Fruit fly (Drosophila melanogaster): ENCODE results near the gene CG17283.

CG17283 gene

DNA sequence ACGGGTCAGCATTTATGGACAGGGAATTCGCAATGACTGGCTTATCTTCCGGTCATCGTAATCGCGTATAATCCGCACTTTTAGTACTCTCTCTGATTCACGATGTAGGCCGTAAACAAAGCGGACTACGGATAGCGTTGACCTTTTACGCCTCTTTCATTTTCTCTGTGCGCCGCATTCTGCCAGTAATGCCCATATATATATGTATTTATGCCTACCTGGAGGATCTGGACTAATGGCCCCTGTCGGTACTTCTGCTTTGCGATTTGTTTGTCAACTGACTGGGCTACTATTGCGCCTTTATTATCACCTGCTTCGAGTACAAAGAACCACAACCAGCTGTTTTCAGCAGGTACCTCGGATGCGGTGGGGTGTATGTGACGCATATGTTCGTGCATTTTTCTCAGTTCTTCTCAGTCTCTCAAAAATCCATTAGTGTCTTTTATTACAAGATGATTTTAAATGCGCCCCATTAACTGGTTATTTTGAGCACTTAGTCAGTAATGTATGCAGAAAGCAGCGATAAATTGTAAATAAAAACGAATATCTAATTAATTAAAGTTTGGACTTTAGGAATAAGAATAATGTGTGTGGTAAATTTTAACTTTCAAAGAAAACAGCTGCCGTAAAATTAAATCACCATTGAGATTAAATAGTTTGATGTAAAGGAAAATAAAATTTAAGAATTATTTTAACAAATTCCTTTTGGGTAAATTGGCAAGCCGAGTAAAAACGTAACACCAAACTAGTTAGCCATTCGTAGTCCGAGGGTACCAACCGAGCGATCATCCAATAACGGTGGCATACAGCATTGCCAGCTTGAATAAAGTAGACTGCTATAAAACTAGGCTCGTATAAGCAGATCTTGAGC lies 13.1 kb upstream of the CG17283 start, which contains the start of gene CREG:
Gene CREG, minus strand, starts transcription at position 323 of the 871 bp plus-strand sequence.
- TF ChIP-seq psq (optimal IDR thresholded peaks at IDR 0.05), result no peak
- no peak for TF ChIP-seq Myc (optimal IDR thresholded peaks at IDR 0.05)
- no peak for TF ChIP-seq h (optimal IDR thresholded peaks at IDR 0.05)
- TF ChIP-seq ttk (optimal IDR thresholded peaks at IDR 0.05), result no peak
- TF ChIP-seq insv (optimal IDR thresholded peaks at IDR 0.05), result no peak
- TF ChIP-seq Sin3A (optimal IDR thresholded peaks at IDR 0.05), result no peak

- TF ChIP-seq insv (optimal IDR thresholded peaks at IDR 0.05) (no peak), psq (optimal IDR thresholded peaks at IDR 0.05) (no peak), Sin3A (optimal IDR thresholded peaks at IDR 0.05) (no peak), h (optimal IDR thresholded peaks at IDR 0.05) (no peak)
Measured at dm6 chr3R:17400102-17400501, 7.6 kb upstream of the CG17283 start.

- no peak for TF ChIP-seq insv (optimal IDR thresholded peaks at IDR 0.05)
- no peak for TF ChIP-seq h (optimal IDR thresholded peaks at IDR 0.05)
- no peak for TF ChIP-seq Sin3A (optimal IDR thresholded peaks at IDR 0.05)
- TF ChIP-seq psq (optimal IDR thresholded peaks at IDR 0.05), result no peak
- TF ChIP-seq Myc (optimal IDR thresholded peaks at IDR 0.05), result no peak
- TF ChIP-seq ttk (optimal IDR thresholded peaks at IDR 0.05), result no peak
Measured at dm6 chr3R:17400675-17401118, 7.0 kb upstream of the CG17283 start.

DNA sequence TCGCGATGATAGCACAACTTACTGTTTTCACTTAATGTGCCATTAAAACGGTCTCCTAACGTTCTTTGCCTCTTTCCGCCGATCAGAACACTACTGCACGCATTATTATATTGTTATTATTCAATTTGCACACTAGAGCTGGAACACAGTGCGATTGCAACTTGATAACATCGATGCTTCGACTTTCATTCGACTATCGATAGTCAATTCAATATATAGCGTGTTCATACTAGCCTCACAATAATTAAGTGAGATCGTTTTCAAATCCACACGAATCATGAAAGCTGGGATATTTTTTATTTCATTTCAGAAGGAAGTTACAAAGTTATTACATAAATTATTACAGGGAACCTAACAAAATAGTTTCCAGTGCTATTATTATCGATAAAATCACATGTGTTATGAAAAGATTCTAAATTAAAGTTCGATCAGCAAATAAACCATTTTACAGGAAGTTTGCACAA lies 6.4 kb upstream of the CG17283 start:
- TF ChIP-seq Sin3A (optimal IDR thresholded peaks at IDR 0.05) (no peak), Myc (optimal IDR thresholded peaks at IDR 0.05) (no peak), psq (optimal IDR thresholded peaks at IDR 0.05) (no peak), ttk (optimal IDR thresholded peaks at IDR 0.05) (no peak), h (optimal IDR thresholded peaks at IDR 0.05) (no peak), insv (optimal IDR thresholded peaks at IDR 0.05) (no peak)

DNA sequence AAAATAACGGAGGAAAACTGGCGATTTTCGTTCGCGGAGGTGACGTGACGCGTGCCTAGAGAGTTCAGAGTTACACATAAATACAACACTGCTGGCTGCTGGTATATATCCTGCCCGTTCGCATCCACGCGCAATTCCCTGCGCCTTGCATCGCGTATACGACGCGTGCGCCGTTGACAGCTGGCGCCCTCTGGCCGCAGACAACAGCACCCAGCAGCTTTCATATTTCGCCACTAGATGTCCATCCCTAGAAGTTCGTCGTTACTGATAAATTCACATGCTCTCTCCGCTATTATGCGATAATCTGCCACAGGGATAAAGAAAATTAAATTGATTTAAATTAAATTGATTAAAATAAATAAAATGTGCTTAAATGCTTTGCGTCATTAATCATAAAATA lies 5.2 kb upstream of the CG17283 start, which contains the start of gene Sur-8:
Gene Sur-8, minus strand, starts transcription at position 82 of the 400 bp plus-strand sequence.
- TF ChIP-seq ttk (optimal IDR thresholded peaks at IDR 0.05) (no peak), insv (optimal IDR thresholded peaks at IDR 0.05) (no peak), Myc (optimal IDR thresholded peaks at IDR 0.05) (no peak), Sin3A (optimal IDR thresholded peaks at IDR 0.05) (no peak), psq (optimal IDR thresholded peaks at IDR 0.05) (no peak), h (optimal IDR thresholded peaks at IDR 0.05) (no peak)

DNA sequence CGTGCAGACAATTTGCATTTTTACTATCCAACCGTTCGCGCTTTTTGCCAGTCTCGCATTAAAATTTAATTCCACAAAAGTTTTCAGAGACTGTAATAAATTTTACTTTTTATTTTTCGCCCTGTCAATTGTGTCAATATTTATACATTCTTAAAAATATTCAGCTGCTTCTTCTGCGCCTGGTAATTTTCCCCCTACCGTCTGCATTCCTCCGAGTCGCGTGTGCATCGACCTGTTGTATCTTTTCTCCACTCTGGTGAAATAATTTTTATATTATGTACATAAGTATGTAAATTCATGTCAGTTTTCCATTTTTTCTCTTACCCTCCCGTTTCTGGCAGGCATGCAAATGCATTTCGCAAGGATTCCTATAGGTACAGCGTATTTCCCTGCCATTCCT lies 4.5 kb upstream of the CG17283 start, which contains the start of gene CG34279:
Gene CG34279, minus strand, starts transcription at position 101 of the 400 bp plus-strand sequence.
- TF ChIP-seq insv (optimal IDR thresholded peaks at IDR 0.05) (no peak), Sin3A (optimal IDR thresholded peaks at IDR 0.05) (no peak), ttk (optimal IDR thresholded peaks at IDR 0.05) (no peak)

DNA sequence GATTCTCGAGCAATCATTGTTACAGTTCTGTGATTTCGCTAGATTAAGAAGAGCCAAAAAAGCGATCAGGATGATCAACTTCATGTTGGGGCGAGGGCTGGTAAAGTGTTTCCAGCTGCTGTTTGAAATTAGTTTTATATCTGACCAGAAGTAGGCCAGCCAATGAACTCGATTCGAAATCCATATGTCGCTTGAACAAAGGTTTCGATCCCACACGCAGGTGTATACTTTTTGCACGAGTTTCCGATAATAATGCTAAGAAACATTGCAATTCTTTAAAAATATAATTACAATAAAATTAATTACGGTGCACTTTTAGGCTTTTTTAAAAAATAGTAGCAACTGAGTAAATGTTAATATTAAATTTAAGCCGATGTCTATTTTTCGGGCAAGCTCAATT lies 4.1 kb upstream of the CG17283 start, which contains the start of gene CG34280:
Gene CG34280, minus strand, starts transcription at position 101 of the 400 bp plus-strand sequence.
- TF ChIP-seq insv (optimal IDR thresholded peaks at IDR 0.05) (no peak), psq (optimal IDR thresholded peaks at IDR 0.05) (no peak), Myc (optimal IDR thresholded peaks at IDR 0.05) (no peak), h (optimal IDR thresholded peaks at IDR 0.05) (no peak), ttk (optimal IDR thresholded peaks at IDR 0.05) (no peak)

DNA sequence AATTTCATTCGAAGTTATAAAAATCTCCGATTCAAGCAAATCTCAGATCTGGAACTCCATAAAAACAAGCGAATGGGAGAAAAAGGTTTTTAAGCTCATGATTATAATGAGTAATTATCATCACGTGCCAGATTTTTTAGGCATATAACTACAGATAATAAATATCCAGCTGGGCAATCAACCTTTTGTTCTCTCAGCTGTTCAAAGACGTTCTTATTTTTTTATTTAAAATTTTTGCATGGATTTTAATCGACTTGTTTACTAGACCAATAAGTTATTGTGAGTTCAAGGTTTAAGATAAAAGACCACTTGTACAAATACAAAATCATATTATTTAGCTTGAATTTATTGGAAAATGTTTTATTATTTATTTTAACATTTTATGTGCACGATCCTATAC lies 3.5 kb upstream of the CG17283 start:
- no peak for TF ChIP-seq h (optimal IDR thresholded peaks at IDR 0.05)
- no peak for TF ChIP-seq psq (optimal IDR thresholded peaks at IDR 0.05)
- TF ChIP-seq Sin3A (optimal IDR thresholded peaks at IDR 0.05), result no peak
- TF ChIP-seq Myc (optimal IDR thresholded peaks at IDR 0.05), result no peak
- TF ChIP-seq ttk (optimal IDR thresholded peaks at IDR 0.05), result no peak
- TF ChIP-seq insv (optimal IDR thresholded peaks at IDR 0.05), result no peak

dm6 chr3R:17405009-17405408 lies 2.7 kb upstream of the CG17283 start, which contains the start of gene CG42823:
CG42823 (minus strand) TSS chr3R:17405109.
- no peak for TF ChIP-seq ttk (optimal IDR thresholded peaks at IDR 0.05)
- no peak for TF ChIP-seq Sin3A (optimal IDR thresholded peaks at IDR 0.05)
- TF ChIP-seq Myc (optimal IDR thresholded peaks at IDR 0.05), result no peak
- TF ChIP-seq psq (optimal IDR thresholded peaks at IDR 0.05), result no peak
- TF ChIP-seq insv (optimal IDR thresholded peaks at IDR 0.05), result no peak
- no peak for TF ChIP-seq h (optimal IDR thresholded peaks at IDR 0.05)

dm6 chr3R:17406411-17406810 lies 1.3 kb upstream of the CG17283 start, which contains the start of the genes CG42824 and CG42798:
CG42824 (minus strand) TSS chr3R:17406511.
CG42798 (plus strand) TSS chr3R:17406678.
- TF ChIP-seq insv (optimal IDR thresholded peaks at IDR 0.05), result no peak
- no peak for TF ChIP-seq Myc (optimal IDR thresholded peaks at IDR 0.05)
- TF ChIP-seq psq (optimal IDR thresholded peaks at IDR 0.05), result no peak
- no peak for TF ChIP-seq Sin3A (optimal IDR thresholded peaks at IDR 0.05)
- no peak for TF ChIP-seq ttk (optimal IDR thresholded peaks at IDR 0.05)
- TF ChIP-seq h (optimal IDR thresholded peaks at IDR 0.05), result no peak

DNA sequence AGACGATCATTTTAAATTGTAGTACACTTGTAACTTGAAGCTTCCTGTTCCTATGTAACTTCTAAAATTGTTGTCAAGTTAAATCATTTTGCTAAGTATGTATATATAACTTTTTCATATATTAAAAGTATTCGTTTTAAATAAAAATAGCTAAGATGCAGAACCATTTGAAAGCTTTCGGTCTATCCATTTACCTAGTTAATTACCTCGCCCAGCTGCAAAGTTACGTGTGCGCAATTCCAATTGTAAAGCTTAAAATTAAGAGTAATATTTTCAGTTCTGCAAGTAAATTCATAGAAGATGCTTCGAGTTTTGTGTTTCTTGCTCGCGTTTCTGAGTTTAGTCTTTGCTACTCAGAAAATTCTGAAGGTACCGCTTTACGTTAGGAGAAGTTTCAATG lies 1.6 kb downstream of the CG17283 start, which contains the start of gene CG5860:
Gene CG5860, plus strand, starts transcription at position 301 of the 400 bp plus-strand sequence.
- TF ChIP-seq h (optimal IDR thresholded peaks at IDR 0.05), result no peak
- TF ChIP-seq psq (optimal IDR thresholded peaks at IDR 0.05), result no peak
- TF ChIP-seq Sin3A (optimal IDR thresholded peaks at IDR 0.05), result no peak
- no peak for TF ChIP-seq Myc (optimal IDR thresholded peaks at IDR 0.05)
- no peak for TF ChIP-seq ttk (optimal IDR thresholded peaks at IDR 0.05)
- TF ChIP-seq insv (optimal IDR thresholded peaks at IDR 0.05), result no peak

dm6 chr3R:17410808-17411207 lies 3.1 kb downstream of the CG17283 start, which contains the start of gene CG5863:
CG5863 (plus strand) TSS chr3R:17411108.
- no peak for TF ChIP-seq insv (optimal IDR thresholded peaks at IDR 0.05)
- no peak for TF ChIP-seq Myc (optimal IDR thresholded peaks at IDR 0.05)
- no peak for TF ChIP-seq h (optimal IDR thresholded peaks at IDR 0.05)
